Worm (Caenorhabditis elegans) whole organism, young adult: ENCODE data around the gene R08E3.1.

Experiments used
- B0261.1 ChIP-seq: sonication (generic microtip); optimal IDR thresholded peaks from 2 replicates; lab custom pipeline; 2016; ENCODE audit warnings: mild to moderate bottlenecking, missing genetic modification characterization, moderate library complexity, missing compliant biosample characterization
- C06A6.2 ChIP-seq: fragments of 200-800 bp; sonication (Bioruptor generic); conservative IDR thresholded peaks from 2 replicates; pipeline ENCODE4 v1.3.6; 2022; ENCODE audit warnings: missing genetic modification characterization, missing compliant biosample characterization
- F52B5.7 ChIP-seq: sonication (generic microtip); optimal IDR thresholded peaks from 2 replicates; lab custom pipeline; 2016; ENCODE audit warnings: mild to moderate bottlenecking, missing genetic modification characterization, missing compliant biosample characterization
- K12H6.12 ChIP-seq: fragments of 200-800 bp; sonication (Bioruptor generic); optimal IDR thresholded peaks from 2 replicates; lab custom pipeline; 2018; ENCODE audit warnings: mild to moderate bottlenecking, missing genetic modification characterization, missing compliant biosample characterization
- Y53G8AR.9 ChIP-seq: fragments of 200-800 bp; sonication (Bioruptor generic); conservative IDR thresholded peaks from 2 replicates; pipeline ENCODE4 v1.3.6; 2022; ENCODE audit warnings: missing genetic modification reagents, missing genetic modification characterization, missing compliant biosample characterization
- ZK185.1 ChIP-seq: sonication (generic microtip); optimal IDR thresholded peaks from 2 replicates; lab custom pipeline; 2016; ENCODE audit warnings: mild to moderate bottlenecking, missing genetic modification characterization, missing compliant biosample characterization; ENCODE audit not compliant: poor library complexity, severe bottlenecking
- ama-1 ChIP-seq, 3 experiments: fragments of 150-350 bp in 1 of 3; sonication (generic microtip) in 2 of 3; optimal IDR thresholded peaks; 2 replicates each; lab custom pipeline; 2014 to 2018; ENCODE audit warnings: missing biosample characterization in 2 of 3, missing genetic modification characterization in 2 of 3, missing genetic modification reagents in 2 of 3
- attf-6 ChIP-seq: fragments of 200-800 bp; sonication (Bioruptor generic); IDR thresholded peaks from 2 replicates; pipeline ENCODE4 v1.3.6; 2022; ENCODE audit warnings: missing genetic modification reagents, missing genetic modification characterization, missing compliant biosample characterization
- cebp-2 ChIP-seq: fragments of 200-800 bp; sonication (Bioruptor generic); IDR thresholded peaks from 2 replicates; pipeline ENCODE4 v1.3.6; 2022; ENCODE audit warnings: missing genetic modification characterization, missing compliant biosample characterization
- ceh-58 ChIP-seq: fragments of 200-800 bp; sonication (Bioruptor generic); IDR thresholded peaks from 2 replicates; pipeline ENCODE4 v1.3.6; 2022; ENCODE audit warnings: missing genetic modification characterization, missing compliant biosample characterization
- chd-7 ChIP-seq: sonication (generic microtip); optimal IDR thresholded peaks from 2 replicates; lab custom pipeline; 2016; ENCODE audit warnings: mild to moderate bottlenecking, missing genetic modification characterization, moderate library complexity, missing compliant biosample characterization
- die-1 ChIP-seq: sonication (generic microtip); optimal IDR thresholded peaks from 2 replicates; lab custom pipeline; 2016; ENCODE audit warnings: missing genotype, mild to moderate bottlenecking, missing genetic modification characterization, missing compliant biosample characterization
- dox-1 ChIP-seq: fragments of 200-800 bp; sonication (Bioruptor generic); IDR thresholded peaks from 2 replicates; pipeline ENCODE4 v1.3.6; 2022; ENCODE audit warnings: missing genetic modification reagents, missing genetic modification characterization, missing compliant biosample characterization
- ets-4 ChIP-seq: fragments of 200-800 bp; sonication (Bioruptor generic); optimal IDR thresholded peaks from 2 replicates; lab custom pipeline; 2018; ENCODE audit warnings: mild to moderate bottlenecking, missing genetic modification characterization, missing compliant biosample characterization
- him-1 ChIP-seq: sonication (generic microtip); optimal IDR thresholded peaks from 2 replicates; lab custom pipeline; 2016; ENCODE audit warnings: missing genotype, missing genetic modification reagents, missing genetic modification characterization, missing compliant biosample characterization
- hlh-12 ChIP-seq: sonication (generic microtip); optimal IDR thresholded peaks from 2 replicates; lab custom pipeline; 2016; ENCODE audit warnings: missing genetic modification characterization, missing compliant biosample characterization
- hmg-1.2 ChIP-seq: fragments of 200-800 bp; sonication (Bioruptor generic); IDR thresholded peaks from 2 replicates; pipeline ENCODE4 v1.3.6; 2022; ENCODE audit warnings: missing genetic modification reagents, missing genetic modification characterization, missing compliant biosample characterization
- lin-26 ChIP-seq: fragments of 200-800 bp; sonication (Bioruptor generic); IDR thresholded peaks from 2 replicates; pipeline ENCODE4 v1.3.6; 2022; ENCODE audit warnings: missing genetic modification reagents, missing genetic modification characterization, missing compliant biosample characterization
- lin-35 ChIP-seq, 3 experiments: fragments of 150-350 bp in 2 of 3; sonication (generic microtip) in 1 of 3; optimal IDR thresholded peaks; 2 replicates each; lab custom pipeline; 2014 to 2018; ENCODE audit warnings: missing biosample characterization in 3 of 3, missing genetic modification characterization in 3 of 3, missing genetic modification reagents in 3 of 3
- lin-40 ChIP-seq: sonication (generic microtip); optimal IDR thresholded peaks from 2 replicates; lab custom pipeline; 2016; ENCODE audit warnings: missing genetic modification characterization, mild to moderate bottlenecking, missing compliant biosample characterization, missing genotype, missing genetic modification reagents
- lir-1 ChIP-seq: fragments of 200-800 bp; sonication (Bioruptor generic); conservative IDR thresholded peaks from 2 replicates; pipeline ENCODE4 v1.3.6; 2022; ENCODE audit warnings: missing genetic modification reagents, missing genetic modification characterization, missing compliant biosample characterization
- mcd-1 ChIP-seq: fragments of 200-800 bp; sonication (Bioruptor generic); IDR thresholded peaks from 2 replicates; pipeline ENCODE4 v1.3.6; 2022; ENCODE audit warnings: missing genetic modification reagents, missing genetic modification characterization, missing compliant biosample characterization
- nfya-1 ChIP-seq: sonication (generic microtip); optimal IDR thresholded peaks from 2 replicates; lab custom pipeline; 2017; ENCODE audit warnings: antibody characterized with exemption, missing compliant biosample characterization, missing genetic modification characterization, borderline replicate concordance; ENCODE audit not compliant: insufficient read depth
- nfya-2 ChIP-seq: fragments of 200-800 bp; sonication (Bioruptor generic); IDR thresholded peaks from 2 replicates; pipeline ENCODE4 v1.3.6; 2022; ENCODE audit warnings: missing genetic modification reagents, missing genetic modification characterization, missing compliant biosample characterization
- pbrm-1 ChIP-seq: fragments of 200-800 bp; sonication (Bioruptor generic); IDR thresholded peaks from 2 replicates; pipeline ENCODE4 v1.3.6; 2022; ENCODE audit warnings: missing genetic modification reagents, missing genetic modification characterization, missing compliant biosample characterization
- rec-8 ChIP-seq, 2 experiments: sonication (generic microtip); optimal IDR thresholded peaks; 2 replicates each; lab custom pipeline; 2016; ENCODE audit warnings: mild to moderate bottlenecking in 2 of 2, missing genetic modification characterization in 2 of 2, missing genetic modification reagents in 2 of 2, missing genotype in 2 of 2, missing biosample characterization in 1 of 2, missing compliant biosample characterization in 1 of 2, moderate library complexity in 1 of 2
- sdz-38 ChIP-seq: sonication (generic microtip); optimal IDR thresholded peaks from 2 replicates; lab custom pipeline; 2016; ENCODE audit warnings: missing genotype, missing genetic modification characterization, missing compliant biosample characterization
- sea-2 ChIP-seq: fragments of 200-800 bp; sonication (Bioruptor generic); IDR thresholded peaks from 2 replicates; pipeline ENCODE4 v1.3.6; 2022; ENCODE audit warnings: missing genetic modification characterization, missing compliant biosample characterization
- sptf-2 ChIP-seq: fragments of 200-800 bp; sonication (Bioruptor generic); optimal IDR thresholded peaks from 2 replicates; lab custom pipeline; 2018; ENCODE audit warnings: mild to moderate bottlenecking, missing genetic modification characterization, missing compliant biosample characterization
- tbp1 ChIP-seq: fragments of 200-800 bp; sonication (Bioruptor generic); optimal IDR thresholded peaks from 2 replicates; lab custom pipeline; 2018; ENCODE audit warnings: mild to moderate bottlenecking, missing genetic modification characterization, missing compliant biosample characterization
- tbx-9 ChIP-seq: sonication (generic microtip); optimal IDR thresholded peaks from 2 replicates; lab custom pipeline; 2016; ENCODE audit warnings: borderline replicate concordance, missing genetic modification characterization, inconsistent platforms, missing compliant biosample characterization
- unc-62 ChIP-seq: fragments of 150-350 bp; optimal IDR thresholded peaks from 2 replicates; lab custom pipeline; 2014; ENCODE audit warnings: missing biosample characterization, missing genetic modification reagents, missing genetic modification characterization
- ztf-25 ChIP-seq: fragments of 200-800 bp; sonication (Bioruptor generic); IDR thresholded peaks from 2 replicates; pipeline ENCODE4 v1.3.6; 2022; ENCODE audit warnings: missing genetic modification reagents, missing genetic modification characterization, missing compliant biosample characterization
- ztf-28 ChIP-seq: fragments of 200-800 bp; sonication (Bioruptor generic); IDR thresholded peaks from 2 replicates; pipeline ENCODE4 v1.3.6; 2022; ENCODE audit warnings: missing genetic modification reagents, missing genetic modification characterization, missing compliant biosample characterization

Gene R08E3.1

DNA sequence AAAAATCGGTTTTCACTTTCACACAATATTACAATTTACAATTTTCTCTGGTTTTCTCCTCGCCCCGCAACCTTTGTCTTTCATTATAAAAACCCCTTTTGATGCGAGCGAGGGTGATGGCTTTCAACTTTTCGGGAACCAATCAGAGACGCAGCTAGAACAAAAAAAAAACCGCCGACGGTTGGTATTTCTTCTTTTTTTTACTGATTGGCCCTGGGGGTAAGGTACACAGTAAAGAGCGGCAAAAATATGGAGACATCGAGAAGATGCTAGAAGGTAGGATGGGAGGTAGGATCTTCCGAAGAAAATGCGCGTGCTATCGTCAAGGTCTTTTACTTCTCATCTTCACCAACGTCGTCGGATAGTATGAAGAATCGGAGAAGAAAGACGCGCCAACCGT, 13.7 kb upstream of the R08E3.1 start:
- TF ChIP-seq sptf-2 (no peak), lin-26 (no peak), tbx-9 (tag; lab: Kevin White, UChicago) (no peak), ZK185.1 (tag; lab: Kevin White, UChicago) (no peak), ama-1 (optimal IDR thresholded peaks at IDR 0.05; lab: Kevin White, UChicago) (no peak), ama-1 (GFP tag; optimal IDR thresholded peaks at IDR 0.05; lab: Kevin White, UChicago) (no peak), B0261.1 (tag; lab: Kevin White, UChicago) (no peak), die-1 (tag; lab: Kevin White, UChicago) (no peak), sea-2 (GFP tag; lab: Robert Waterston, UW) (no peak), dox-1 (GFP tag; lab: Robert Waterston, UW) (no peak), tbp1 (GFP tag; lab: Kevin White, UChicago) (no peak), ceh-58 (GFP tag; lab: Robert Waterston, UW) (no peak), unc-62 (no peak), Y53G8AR.9 (GFP tag; lab: Robert Waterston, UW) (no peak), hlh-12 (tag; lab: Kevin White, UChicago) (no peak), lin-35 (GFP tag; optimal IDR thresholded peaks at IDR 0.05; lab: Kevin White, UChicago) (no peak), him-1 (tag; lab: Kevin White, UChicago) (no peak), rec-8 (tag; optimal IDR thresholded peaks at IDR 0.05; lab: Kevin White, UChicago) (no peak), F52B5.7 (tag; lab: Kevin White, UChicago) (no peak)
- TF ChIP-seq, all 124 proteins: peak for 0

DNA sequence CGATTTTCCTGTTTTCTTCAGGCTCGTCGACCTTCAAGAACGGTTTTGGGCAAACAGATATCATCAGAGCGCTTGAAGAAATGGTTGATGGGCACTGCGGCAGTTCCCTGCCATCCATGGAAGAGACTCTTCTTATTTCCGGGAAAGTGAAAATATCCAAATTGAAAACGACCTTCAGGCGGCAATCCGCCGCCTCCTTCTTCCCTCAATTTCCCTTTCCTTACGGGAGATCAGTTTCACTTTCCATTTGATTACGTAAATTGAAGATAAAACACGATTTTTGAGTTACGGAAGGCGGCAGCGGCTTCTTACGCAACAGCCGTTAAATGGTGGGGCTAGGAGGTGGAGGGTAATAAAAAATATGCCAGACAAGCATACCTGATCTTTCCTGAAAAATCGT, 13.3 kb upstream of the R08E3.1 start:
- no peak for TF ChIP-seq lir-1 (GFP tag; lab: Robert Waterston, UW)
- no peak for TF ChIP-seq hmg-1.2

DNA sequence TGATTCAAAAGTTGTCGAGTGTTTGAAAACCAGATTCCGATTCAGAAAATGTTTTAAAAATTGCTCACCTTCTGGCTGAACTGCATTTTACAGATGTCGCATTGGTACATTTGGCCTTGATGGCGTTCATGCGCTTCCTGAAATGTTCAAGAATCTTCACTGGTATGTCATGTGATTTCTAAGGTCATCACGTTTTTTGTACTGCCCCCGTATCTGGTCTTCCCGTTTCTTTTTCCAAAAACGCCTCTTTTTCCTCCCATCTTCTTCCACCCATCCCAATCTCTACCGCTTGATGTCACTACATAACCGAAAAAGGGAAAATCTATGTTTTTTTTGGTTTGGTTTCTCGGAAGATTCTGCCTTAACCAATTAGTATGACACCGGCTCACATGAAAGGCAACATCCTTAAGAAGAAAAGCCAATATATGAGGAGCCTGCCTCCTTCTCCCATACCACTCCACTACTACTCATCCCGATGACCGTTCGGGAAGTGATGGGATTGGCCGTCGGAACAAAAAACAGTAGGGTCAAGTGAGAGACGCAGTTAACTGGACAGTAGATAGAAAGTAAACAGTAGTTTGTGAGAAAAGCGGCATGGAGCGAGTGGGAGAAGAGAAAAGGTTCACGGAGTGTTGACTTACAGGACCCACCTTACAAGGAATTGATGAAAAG, 12.6 kb upstream of the R08E3.1 start:
- TF ChIP-seq sdz-38 (tag; lab: Kevin White, UChicago) (no peak), ama-1 (optimal IDR thresholded peaks at IDR 0.05; lab: Kevin White, UChicago) (peak; percentile 21), ama-1 (GFP tag; optimal IDR thresholded peaks at IDR 0.05; lab: Kevin White, UChicago) (no peak)
- TF ChIP-seq, all 124 proteins: peak for 1

DNA sequence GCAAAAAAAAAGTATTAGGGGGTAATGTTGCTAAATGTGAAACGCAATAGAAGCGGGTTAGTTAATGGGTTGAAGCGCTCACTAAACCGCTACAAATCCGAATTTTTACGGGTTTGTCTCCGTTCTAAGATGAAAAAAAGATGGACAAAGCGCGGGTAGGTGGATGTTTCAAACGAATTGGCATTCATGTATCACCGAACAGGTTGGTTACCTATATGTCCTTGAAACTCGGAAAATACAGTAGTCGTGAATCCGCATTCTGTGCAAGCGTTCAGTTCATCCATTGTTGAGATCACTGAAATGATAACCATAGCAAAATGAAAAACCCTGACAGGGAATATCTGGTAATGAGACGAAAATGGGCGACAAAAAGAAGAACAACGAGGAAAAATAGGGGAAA, 11.2 kb upstream of the R08E3.1 start, which contains the start of gene ztf-16:
TSS of gene ztf-16 (minus strand) at position 299 of the 400 bp plus-strand sequence.
- TF ChIP-seq tbx-9 (tag; lab: Kevin White, UChicago) = no peak
- no peak for TF ChIP-seq lin-26
- no peak for TF ChIP-seq ztf-25 (GFP tag; lab: Robert Waterston, UW)
- TF ChIP-seq K12H6.12 = no peak
- no peak for TF ChIP-seq nfya-2 (GFP tag; lab: Robert Waterston, UW)
- no peak for TF ChIP-seq ztf-28 (GFP tag; lab: Robert Waterston, UW)
- no peak for TF ChIP-seq hlh-12 (tag; lab: Kevin White, UChicago)
- TF ChIP-seq lin-40 (tag; lab: Kevin White, UChicago) = no peak
- no peak for TF ChIP-seq attf-6
- no peak for TF ChIP-seq mcd-1 (GFP tag; lab: Robert Waterston, UW)
- no peak for TF ChIP-seq pbrm-1 (GFP tag; lab: Robert Waterston, UW)
- TF ChIP-seq nfya-1 = no peak
- TF ChIP-seq C06A6.2 = no peak
- TF ChIP-seq ets-4 (GFP tag; lab: Kevin White, UChicago) = no peak
- no peak for TF ChIP-seq chd-7 (tag; lab: Kevin White, UChicago)
- no peak for TF ChIP-seq unc-62
- no peak for TF ChIP-seq cebp-2
